Worm (Caenorhabditis elegans) whole organism, early embryonic: ENCODE data around the gene C32B5.18.
"Not testable (repeated sequence)": the region's sequence is repeated elsewhere in the genome, so short reads cannot be mapped to it uniquely, and the experiment has no call there.

Experiments
- B0310.2 ChIP-seq: sonication (generic microtip); optimal IDR thresholded peaks from 2 replicates; lab custom pipeline; 2016; ENCODE audit warnings: mild to moderate bottlenecking, missing genetic modification characterization, missing compliant biosample characterization
- F13C5.2 ChIP-seq: sonication (generic microtip); optimal IDR thresholded peaks from 2 replicates; lab custom pipeline; 2017; ENCODE audit warnings: mild to moderate bottlenecking, missing genetic modification characterization, inconsistent platforms, missing compliant biosample characterization
- aly-1 ChIP-seq: sonication (generic microtip); optimal IDR thresholded peaks from 2 replicates; lab custom pipeline; 2016; ENCODE audit warnings: missing genetic modification characterization, missing compliant biosample characterization
- ama-1 ChIP-seq: fragments of 150-350 bp; optimal IDR thresholded peaks from 2 replicates; lab custom pipeline; 2014
- ceh-13 ChIP-seq: fragments of 200-800 bp; sonication (Bioruptor generic); optimal IDR thresholded peaks from 2 replicates; lab custom pipeline; 2018; ENCODE audit warnings: mild to moderate bottlenecking, missing genetic modification characterization, missing compliant biosample characterization
- ceh-36 ChIP-seq: sonication (generic microtip); optimal IDR thresholded peaks from 2 replicates; lab custom pipeline; 2016; ENCODE audit warnings: missing genetic modification characterization, inconsistent platforms, missing compliant biosample characterization
- ets-7 ChIP-seq: sonication (generic microtip); optimal IDR thresholded peaks from 2 replicates; lab custom pipeline; 2016; ENCODE audit warnings: missing genotype, missing genetic modification characterization, missing compliant biosample characterization
- flt-1 ChIP-seq: fragments of 200-800 bp; sonication (Bioruptor generic); IDR thresholded peaks from 2 replicates; pipeline ENCODE4 v1.3.6; 2022; ENCODE audit warnings: missing genetic modification characterization, missing compliant biosample characterization
- hmbx-1 ChIP-seq: sonication (generic microtip); optimal IDR thresholded peaks from 2 replicates; lab custom pipeline; 2016; ENCODE audit warnings: mild to moderate bottlenecking, missing genetic modification characterization, missing compliant biosample characterization
- hmg-4 ChIP-seq: fragments of 200-800 bp; sonication (Bioruptor generic); optimal IDR thresholded peaks from 2 replicates; lab custom pipeline; 2018; ENCODE audit warnings: mild to moderate bottlenecking, missing genetic modification characterization, missing compliant biosample characterization
- hnd-1 ChIP-seq: sonication (generic microtip); optimal IDR thresholded peaks from 2 replicates; lab custom pipeline; 2016; ENCODE audit warnings: missing genetic modification characterization, missing compliant biosample characterization
- pes-1 ChIP-seq: fragments of 200-800 bp; sonication (Bioruptor generic); IDR thresholded peaks from 2 replicates; pipeline ENCODE4 v1.3.6; 2022; ENCODE audit warnings: missing genetic modification reagents, missing genetic modification characterization, missing compliant biosample characterization
- scrt-1 ChIP-seq: fragments of 200-800 bp; sonication (Bioruptor generic); IDR thresholded peaks from 2 replicates; pipeline ENCODE4 v1.3.6; 2022; ENCODE audit warnings: missing genetic modification characterization, missing compliant biosample characterization
- sea-1 ChIP-seq: fragments of 200-800 bp; sonication (Bioruptor generic); conservative IDR thresholded peaks from 2 replicates; pipeline ENCODE4 v1.3.6; 2022; ENCODE audit warnings: missing genetic modification characterization, missing compliant biosample characterization
- tbx-11 ChIP-seq: fragments of 200-800 bp; sonication (Bioruptor generic); IDR thresholded peaks from 2 replicates; pipeline ENCODE4 v1.3.6; 2022; ENCODE audit warnings: missing genetic modification characterization, missing compliant biosample characterization
- tbx-37 ChIP-seq: fragments of 200-800 bp; sonication (Bioruptor generic); conservative IDR thresholded peaks from 2 replicates; pipeline ENCODE4 v1.3.6; 2022; ENCODE audit warnings: missing genetic modification reagents, missing genetic modification characterization, missing compliant biosample characterization
- tra-4 ChIP-seq: sonication (generic microtip); optimal IDR thresholded peaks from 2 replicates; lab custom pipeline; 2017; ENCODE audit warnings: missing genetic modification characterization, missing compliant biosample characterization

C32B5.18 gene

DNA sequence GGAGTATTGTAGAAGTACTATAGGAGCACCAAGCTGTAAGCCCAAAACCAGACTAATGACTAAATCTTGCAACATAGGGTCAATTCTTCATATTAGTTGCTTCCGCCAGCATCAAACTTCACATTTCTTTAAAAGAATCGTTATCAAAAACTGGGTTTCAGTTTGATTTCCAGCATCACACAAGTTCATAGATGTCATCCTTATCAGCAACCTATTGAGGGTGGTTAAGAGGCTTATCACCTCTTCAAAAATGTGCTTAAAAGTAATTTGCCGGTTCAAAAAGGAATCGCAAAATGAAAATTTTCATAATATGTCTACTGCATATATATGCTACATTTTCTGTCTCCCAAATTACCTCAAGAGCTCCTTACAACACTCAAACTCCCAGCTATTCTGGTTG is 16.5 kb upstream of the C32B5.18 start, which contains the start of gene clec-43:
TSS of gene clec-43 (plus strand) at position 294 of the 400 bp plus-strand sequence.
- TF ChIP-seq aly-1 (tag; lab: Kevin White, UChicago) (no peak), ceh-13 (GFP tag; lab: Kevin White, UChicago) (no peak), hmbx-1 (no peak), flt-1 (GFP tag; lab: Robert Waterston, UW) (no peak), scrt-1 (GFP tag; lab: Robert Waterston, UW) (no peak), sea-1 (no peak), hnd-1 (tag; lab: Kevin White, UChicago) (no peak), hmg-4 (GFP tag; lab: Kevin White, UChicago) (no peak)

DNA sequence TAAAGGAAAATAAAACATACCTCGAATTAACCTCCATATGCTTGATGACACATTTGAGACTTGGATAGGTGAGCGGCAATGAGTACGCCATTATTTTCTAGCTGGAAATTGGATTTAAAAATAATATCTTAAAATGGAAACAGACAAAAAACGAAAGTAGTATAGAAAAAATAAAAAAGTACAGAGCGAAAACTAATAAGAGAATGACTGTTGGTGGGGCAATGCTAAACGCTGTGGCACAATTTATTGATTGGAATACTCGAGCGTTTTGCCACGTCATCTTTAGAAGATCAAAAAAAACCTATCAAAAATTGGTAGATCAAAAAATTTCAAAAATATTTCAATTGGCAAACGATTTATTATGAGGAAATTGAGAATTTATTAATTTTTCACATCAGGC is 12.2 kb upstream of the C32B5.18 start, which contains the start of gene fbxc-32:
TSS of gene fbxc-32 (minus strand) at position 101 of the 400 bp plus-strand sequence.
- TF ChIP-seq ets-7 (no peak), hnd-1 (tag; lab: Kevin White, UChicago) (no peak), flt-1 (GFP tag; lab: Robert Waterston, UW) (no peak), tbx-11 (GFP tag; lab: Robert Waterston, UW) (no peak), ama-1 (lab: Kevin White, UChicago) (no peak), hmg-4 (GFP tag; lab: Kevin White, UChicago) (no peak), ceh-13 (GFP tag; lab: Kevin White, UChicago) (no peak), hmbx-1 (no peak), tbx-37 (no peak), F13C5.2 (tag; lab: Kevin White, UChicago) (no peak), sea-1 (no peak), ceh-36 (tag; lab: Kevin White, UChicago) (no peak)

DNA sequence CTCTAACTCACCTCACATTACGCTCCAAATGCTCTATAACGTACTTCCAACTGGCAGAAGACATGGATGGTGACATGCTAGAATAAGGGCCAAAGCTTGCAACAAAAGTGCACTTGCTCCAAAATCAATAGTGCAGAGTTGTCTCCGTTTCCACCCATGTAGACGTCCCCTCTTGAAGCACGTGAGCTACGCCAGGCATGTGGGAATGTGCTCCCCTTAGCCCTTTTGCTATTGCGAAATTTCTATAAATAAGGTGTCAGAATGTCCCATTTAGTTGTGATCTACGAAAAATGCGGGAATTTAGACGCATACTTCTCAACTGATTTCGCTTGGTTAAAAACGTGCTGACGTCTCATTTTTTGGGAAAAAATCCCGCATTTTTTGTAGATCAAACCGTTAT is 9.9 kb upstream of the C32B5.18 start:
- TF ChIP-seq tra-4, result no peak
- no peak for TF ChIP-seq tbx-37
- no peak for TF ChIP-seq ceh-13 (GFP tag; lab: Kevin White, UChicago)
- no peak for TF ChIP-seq hnd-1 (tag; lab: Kevin White, UChicago)
- TF ChIP-seq hmg-4 (GFP tag; lab: Kevin White, UChicago), result no peak
- TF ChIP-seq sea-1, result no peak
- TF ChIP-seq pes-1 (GFP tag; lab: Robert Waterston, UW), result no peak
- TF ChIP-seq flt-1 (GFP tag; lab: Robert Waterston, UW), result no peak

DNA sequence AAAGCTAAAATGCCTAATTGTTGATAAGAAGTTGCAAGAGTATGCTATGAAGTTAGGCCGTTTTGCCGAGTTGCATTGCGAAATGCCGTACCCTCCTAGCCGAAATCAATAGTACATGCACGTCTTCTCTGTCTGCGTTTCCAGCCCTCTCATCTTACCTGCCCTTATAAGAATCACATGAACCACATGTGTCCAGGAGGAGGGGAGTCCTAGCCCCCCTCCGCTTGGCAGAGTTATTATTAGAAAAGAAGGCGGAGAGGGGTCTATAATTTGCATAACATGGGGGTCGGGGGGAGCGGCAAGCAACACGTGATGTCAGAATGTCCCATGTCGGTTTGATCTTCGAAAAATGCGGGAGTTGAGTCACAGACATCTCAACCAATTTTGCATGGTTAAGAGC is 7.3 kb upstream of the C32B5.18 start:
- no peak for TF ChIP-seq ama-1 (lab: Kevin White, UChicago)
- no peak for TF ChIP-seq tbx-11 (GFP tag; lab: Robert Waterston, UW)
- TF ChIP-seq F13C5.2 (tag; lab: Kevin White, UChicago), result no peak
- TF ChIP-seq hnd-1 (tag; lab: Kevin White, UChicago), result no peak
- TF ChIP-seq flt-1 (GFP tag; lab: Robert Waterston, UW), result no peak
- TF ChIP-seq tra-4, result no peak
- TF ChIP-seq ets-7, result no peak
- no peak for TF ChIP-seq tbx-37
- TF ChIP-seq ceh-36 (tag; lab: Kevin White, UChicago), result no peak
- TF ChIP-seq ceh-13 (GFP tag; lab: Kevin White, UChicago), result no peak

DNA sequence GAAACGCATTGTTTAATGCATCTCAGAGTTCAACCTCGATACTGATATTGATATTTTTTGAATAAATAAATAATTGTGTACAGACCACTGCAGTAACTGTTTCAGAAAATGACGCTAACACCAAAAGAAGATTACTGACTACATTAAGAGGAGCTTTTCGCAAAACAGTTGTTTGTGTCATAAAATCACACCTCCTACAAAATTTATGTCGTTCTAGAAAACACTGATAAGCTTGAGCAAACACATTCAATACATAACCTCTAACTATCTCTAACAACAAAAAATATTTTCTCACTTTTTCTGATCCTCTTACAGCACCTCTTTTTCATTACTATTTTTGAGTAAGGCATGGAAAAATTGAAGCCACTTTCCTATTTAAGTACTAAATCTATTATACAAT is 5.7 kb upstream of the C32B5.18 start, which contains the start of gene fbxc-7:
TSS of gene fbxc-7 (plus strand) at position 301 of the 400 bp plus-strand sequence.
- not testable (repeated sequence) for TF ChIP-seq F13C5.2 (tag; lab: Kevin White, UChicago); ama-1 (lab: Kevin White, UChicago); flt-1 (GFP tag; lab: Robert Waterston, UW)

DNA sequence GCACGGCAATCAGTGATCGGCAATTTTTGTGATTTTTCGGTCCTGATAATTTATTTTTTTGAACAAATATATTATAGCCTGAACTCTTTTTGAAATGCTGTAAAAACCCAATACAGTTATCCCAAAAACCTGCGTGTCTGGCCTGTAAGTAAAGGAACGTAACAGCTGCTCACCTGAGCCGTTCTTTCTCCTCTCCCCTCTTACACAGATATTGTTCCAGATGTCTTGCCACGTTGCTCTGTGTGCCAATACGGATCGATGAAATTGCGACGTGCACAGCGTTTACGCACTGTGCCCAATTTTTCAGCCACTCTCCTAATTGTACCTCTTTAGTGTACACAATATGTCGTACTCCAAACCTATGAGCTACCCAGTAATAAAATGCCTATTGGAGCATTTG is 1.7 kb upstream of the C32B5.18 start, which contains the start of gene sdz-4:
TSS of gene sdz-4 (plus strand) at position 301 of the 400 bp plus-strand sequence.
- no peak for TF ChIP-seq tbx-37
- no peak for TF ChIP-seq ceh-36 (tag; lab: Kevin White, UChicago)
- TF ChIP-seq tbx-11 (GFP tag; lab: Robert Waterston, UW), result no peak
- TF ChIP-seq flt-1 (GFP tag; lab: Robert Waterston, UW), result no peak
- TF ChIP-seq ets-7, result no peak
- no peak for TF ChIP-seq pes-1 (GFP tag; lab: Robert Waterston, UW)
- TF ChIP-seq tra-4, result no peak
- no peak for TF ChIP-seq B0310.2 (tag; lab: Kevin White, UChicago)
- TF ChIP-seq ama-1 (lab: Kevin White, UChicago), result no peak
- no peak for TF ChIP-seq scrt-1 (GFP tag; lab: Robert Waterston, UW)
- TF ChIP-seq sea-1, result no peak
- TF ChIP-seq hmg-4 (GFP tag; lab: Kevin White, UChicago), result no peak
- TF ChIP-seq aly-1 (tag; lab: Kevin White, UChicago), result no peak
- no peak for TF ChIP-seq hmbx-1
- no peak for TF ChIP-seq ceh-13 (GFP tag; lab: Kevin White, UChicago)

DNA sequence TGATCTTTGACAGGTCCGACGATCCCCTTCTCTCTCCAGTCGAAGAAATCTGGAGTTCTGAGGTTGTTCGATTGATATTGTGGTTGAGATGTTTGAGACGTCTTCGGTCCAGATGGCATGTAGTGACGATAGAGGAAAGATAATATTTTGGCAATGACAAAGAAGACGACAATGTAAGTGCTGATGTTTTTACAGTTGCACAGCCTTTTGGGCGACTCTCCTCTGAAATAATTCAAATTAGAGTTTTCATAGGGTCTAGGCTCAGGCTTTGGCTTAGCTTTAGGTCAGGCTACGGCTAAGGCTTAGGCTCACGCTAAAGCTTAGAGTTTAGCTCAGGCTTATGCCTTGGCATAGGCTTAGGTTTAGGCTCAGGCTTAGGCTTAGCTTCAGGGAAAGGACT is 1.6 kb downstream of the C32B5.18 start, which contains the start of gene C32B5.13:
TSS of gene C32B5.13 (minus strand) at position 101 of the 400 bp plus-strand sequence.
- no peak for TF ChIP-seq hmbx-1
- no peak for TF ChIP-seq ama-1 (lab: Kevin White, UChicago)
- TF ChIP-seq ceh-36 (tag; lab: Kevin White, UChicago), result no peak
- no peak for TF ChIP-seq F13C5.2 (tag; lab: Kevin White, UChicago)
- TF ChIP-seq ets-7, result no peak
- TF ChIP-seq ceh-13 (GFP tag; lab: Kevin White, UChicago), result no peak
- TF ChIP-seq flt-1 (GFP tag; lab: Robert Waterston, UW), result no peak
- no peak for TF ChIP-seq scrt-1 (GFP tag; lab: Robert Waterston, UW)
- TF ChIP-seq B0310.2 (tag; lab: Kevin White, UChicago), result no peak
- TF ChIP-seq pes-1 (GFP tag; lab: Robert Waterston, UW), result no peak
- TF ChIP-seq tbx-11 (GFP tag; lab: Robert Waterston, UW), result no peak
- TF ChIP-seq hnd-1 (tag; lab: Kevin White, UChicago), result no peak
- no peak for TF ChIP-seq hmg-4 (GFP tag; lab: Kevin White, UChicago)

DNA sequence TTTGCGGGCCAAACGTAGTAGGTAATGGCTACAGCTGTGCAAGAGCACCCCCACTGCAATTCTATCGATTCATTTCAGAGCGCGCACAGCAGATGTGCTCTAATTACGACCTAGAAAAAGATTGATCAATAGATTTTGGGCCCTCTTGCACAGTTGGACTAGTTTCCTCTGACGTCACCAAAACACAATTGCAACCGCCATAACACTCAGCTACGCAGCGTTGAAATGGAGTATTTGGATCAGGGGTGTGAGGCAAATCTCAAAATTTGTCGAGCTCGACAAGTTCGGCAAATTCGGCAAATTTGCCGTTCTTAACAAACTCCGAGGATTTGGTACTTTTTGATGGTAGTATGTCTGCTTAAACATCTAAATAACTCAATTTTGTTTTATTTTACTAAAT is 6.6 kb downstream of the C32B5.18 start, which contains the start of gene fbxc-18:
TSS of gene fbxc-18 (minus strand) at position 101 of the 400 bp plus-strand sequence.
- not testable (repeated sequence) for TF ChIP-seq tbx-11 (GFP tag; lab: Robert Waterston, UW); F13C5.2 (tag; lab: Kevin White, UChicago); pes-1 (GFP tag; lab: Robert Waterston, UW)
